Worm (Caenorhabditis elegans): ENCODE measurements around the gene B0024.13.
A peak's percentile ranks its signal among the peaks of the same experiment; 100 is the strongest.

Gene B0024.13

ce11 chrV:10294549-10294948 lies 26.0 kb upstream of the B0024.13 start, which contains the start of gene col-150:
Gene col-150 (minus strand): TSS chrV:10294649.
- peak; percentile 29 for TF ChIP-seq nhr-85 (tag)
- TF ChIP-seq mdl-1 (tag; optimal IDR thresholded peaks at IDR 0.05): no peak

DNA sequence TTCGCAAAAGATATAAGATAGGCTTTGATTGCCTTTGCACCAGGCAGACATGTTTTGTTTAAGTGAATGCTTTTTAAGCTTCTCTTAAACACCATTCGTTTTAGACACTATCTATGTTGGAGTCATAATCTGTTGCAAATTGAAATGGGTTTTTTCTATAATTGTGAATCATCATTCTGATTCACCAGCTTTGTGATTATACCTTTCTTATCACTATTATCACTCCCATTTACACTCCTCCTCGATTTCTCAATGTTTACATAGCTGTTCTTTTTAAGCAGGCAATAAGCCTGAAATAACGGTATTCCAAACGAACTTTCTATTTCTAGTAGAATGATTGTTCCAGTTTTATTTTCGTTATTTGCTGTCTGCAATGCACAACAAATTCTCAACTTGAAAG lies 23.4 kb upstream of the B0024.13 start, which contains the start of gene B0024.4:
Gene B0024.4 (plus strand): TSS at position 301 of the 400 bp plus-strand sequence.
- TF ChIP-seq lsy-2 (tag; optimal IDR thresholded peaks at IDR 0.05): no peak
- TF ChIP-seq elt-3 (tag; optimal IDR thresholded peaks at IDR 0.05): no peak
- no peak for TF ChIP-seq egl-13 (tag; optimal IDR thresholded peaks at IDR 0.05)
- TF ChIP-seq sox-4 (tag; optimal IDR thresholded peaks at IDR 0.05): no peak
- no peak for TF ChIP-seq blmp-1 (tag; optimal IDR thresholded peaks at IDR 0.05)
- TF ChIP-seq elt-2 (tag; optimal IDR thresholded peaks at IDR 0.05): no peak
- no peak for TF ChIP-seq aha-1 (tag; optimal IDR thresholded peaks at IDR 0.05)
- no peak for TF ChIP-seq lin-35 (GFP tag; optimal IDR thresholded peaks at IDR 0.05)
- no peak for TF ChIP-seq alr-1 (tag; optimal IDR thresholded peaks at IDR 0.05; ENCODE audit: borderline replicate concordance)
- no peak for TF ChIP-seq unc-130 (tag; optimal IDR thresholded peaks at IDR 0.05)
- TF ChIP-seq grh-1 (GFP tag; IDR thresholded peaks at IDR 0.05): no peak
- TF ChIP-seq skn-1 (tag; optimal IDR thresholded peaks at IDR 0.05): no peak
- no peak for TF ChIP-seq zag-1 (tag; optimal IDR thresholded peaks at IDR 0.05)
- no peak for TF ChIP-seq lin-14 (GFP tag; optimal IDR thresholded peaks at IDR 0.05)
- no peak for TF ChIP-seq ceh-90 (tag; optimal IDR thresholded peaks at IDR 0.05)
- TF ChIP-seq nhr-19 (GFP tag; conservative IDR thresholded peaks at IDR 0.05): no peak
- TF ChIP-seq nhr-12 (tag; optimal IDR thresholded peaks at IDR 0.05): no peak
- TF ChIP-seq dpl-1 (GFP tag; optimal IDR thresholded peaks at IDR 0.05): no peak
- TF ChIP-seq fos-1 (tag; optimal IDR thresholded peaks at IDR 0.05): no peak
- no peak for TF ChIP-seq pag-3 (tag; optimal IDR thresholded peaks at IDR 0.05; ENCODE audit: borderline replicate concordance, insufficient read depth)

DNA sequence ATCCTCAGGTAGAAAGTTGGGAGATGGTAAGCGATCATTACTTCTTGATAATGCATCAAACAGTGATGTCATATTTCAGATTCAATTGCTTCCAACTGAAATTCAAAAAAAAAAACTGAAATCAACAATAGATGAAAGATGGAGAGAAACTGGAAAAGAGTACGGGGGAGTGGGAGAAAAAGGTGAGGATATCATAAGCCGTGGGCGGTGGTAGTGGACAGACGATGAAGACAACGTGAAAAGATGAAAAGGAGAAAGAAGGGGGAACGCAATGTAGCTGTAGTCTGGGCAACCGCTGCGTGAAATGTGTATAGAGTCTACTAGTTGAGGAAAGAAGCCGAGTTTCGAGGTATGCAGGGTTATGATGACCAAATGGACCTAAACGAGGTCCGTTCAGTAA lies 13.2 kb upstream of the B0024.13 start, which contains the start of gene che-12:
Gene che-12 (minus strand): TSS at position 101 of the 400 bp plus-strand sequence.
- no peak for TF ChIP-seq hpl-2 (GFP tag; optimal IDR thresholded peaks at IDR 0.05)
- peak; percentile 38 for TF ChIP-seq fkh-8 (tag; optimal IDR thresholded peaks at IDR 0.05)
- TF ChIP-seq isw-1 (GFP tag; IDR thresholded peaks at IDR 0.05): no peak

ce11 chrV:10313953-10314352 lies 6.6 kb upstream of the B0024.13 start, which contains the start of gene gcy-6:
Gene gcy-6 (minus strand): TSS chrV:10314053.
- no peak for TF ChIP-seq nhr-85 (tag)
- TF ChIP-seq ceh-63 (GFP tag; optimal IDR thresholded peaks at IDR 0.05): no peak
- no peak for TF ChIP-seq dpl-1 (GFP tag; optimal IDR thresholded peaks at IDR 0.05)
- no peak for TF ChIP-seq lin-14 (GFP tag; optimal IDR thresholded peaks at IDR 0.05)
- no peak for TF ChIP-seq lin-15B (tag; optimal IDR thresholded peaks at IDR 0.05)
- no peak for TF ChIP-seq snu-23 (GFP tag; optimal IDR thresholded peaks at IDR 0.05)
- TF ChIP-seq lin-35 (GFP tag; optimal IDR thresholded peaks at IDR 0.05): no peak
- no peak for TF ChIP-seq Y116A8C.19 (tag; optimal IDR thresholded peaks at IDR 0.05; ENCODE audit: borderline replicate concordance)
- TF ChIP-seq mef-2 (tag; optimal IDR thresholded peaks at IDR 0.05): no peak
- no peak for TF ChIP-seq C16A3.4 (tag; optimal IDR thresholded peaks at IDR 0.05)
- TF ChIP-seq nhr-84 (tag; optimal IDR thresholded peaks at IDR 0.05): no peak
- TF ChIP-seq snpc-4 (tag; optimal IDR thresholded peaks at IDR 0.05): no peak
- TF ChIP-seq vab-15 (tag; optimal IDR thresholded peaks at IDR 0.05): no peak
- no peak for TF ChIP-seq fkh-10 (GFP tag; optimal IDR thresholded peaks at IDR 0.05)
- TF ChIP-seq skn-1 (tag; optimal IDR thresholded peaks at IDR 0.05): no peak
- TF ChIP-seq unc-98 (GFP tag; IDR thresholded peaks at IDR 0.05): no peak
- no peak for TF ChIP-seq egl-27 (tag; optimal IDR thresholded peaks at IDR 0.05)
- no peak for TF ChIP-seq dsc-1 (tag; optimal IDR thresholded peaks at IDR 0.05)
- no peak for TF ChIP-seq efl-3 (GFP tag; optimal IDR thresholded peaks at IDR 0.05)
